Worm (Caenorhabditis elegans): ENCODE data around the gene ift-43.

ift-43 gene

ce11 chrII:5660736-5661734 is at the start of gene ift-43, which contains the start of gene mdt-26 (continued):
- TF ChIP-seq nhr-6 (tag; optimal IDR thresholded peaks at IDR 0.05), result no peak
- TF ChIP-seq ceh-62 (tag; optimal IDR thresholded peaks at IDR 0.05), result no peak
- peak; percentile 70 for TF ChIP-seq nhr-102 (tag; optimal IDR thresholded peaks at IDR 0.05)
- no peak for TF ChIP-seq dmd-9 (GFP tag; IDR thresholded peaks at IDR 0.05)
- TF ChIP-seq lin-38 (GFP tag; IDR thresholded peaks at IDR 0.05), result peak; percentile 66
- peak; percentile 63 for TF ChIP-seq fkh-10 (GFP tag; optimal IDR thresholded peaks at IDR 0.05)
- no peak for TF ChIP-seq unc-130 (GFP tag; optimal IDR thresholded peaks at IDR 0.05)
- no peak for TF ChIP-seq lin-1 (GFP tag; IDR thresholded peaks at IDR 0.05)
- no peak for TF ChIP-seq fos-1 (tag; optimal IDR thresholded peaks at IDR 0.05)
- peak; percentile 79 for TF ChIP-seq dve-1 (tag; optimal IDR thresholded peaks at IDR 0.05; ENCODE audit: insufficient read depth)

- TF ChIP-seq F49E8.2 (tag; optimal IDR thresholded peaks at IDR 0.05; ENCODE audit: borderline replicate concordance) (no peak), lin-39 (tag; optimal IDR thresholded peaks at IDR 0.05) (no peak), ceh-32 (tag; optimal IDR thresholded peaks at IDR 0.05; ENCODE audit: poor library complexity) (no peak), ztf-11 (tag; optimal IDR thresholded peaks at IDR 0.05) (no peak), nhr-102 (tag; optimal IDR thresholded peaks at IDR 0.05) (no peak), nhr-6 (tag; optimal IDR thresholded peaks at IDR 0.05) (no peak), unc-62 (GFP tag; optimal IDR thresholded peaks at IDR 0.05 in 1 of 2) (peak in 1 of 2 experiments; percentile 85), unc-62 (tag; optimal IDR thresholded peaks at IDR 0.05) (no peak), hlh-30 (tag; optimal IDR thresholded peaks at IDR 0.05; ENCODE audit: insufficient read depth) (no peak), daf-8 (GFP tag; IDR thresholded peaks at IDR 0.05) (no peak), T26A8.4 (GFP tag; IDR thresholded peaks at IDR 0.05) (no peak), Y5F2A.4 (GFP tag; optimal IDR thresholded peaks at IDR 0.05) (no peak), T20F7.1 (GFP tag; optimal IDR thresholded peaks at IDR 0.05) (no peak), fkh-10 (GFP tag; optimal IDR thresholded peaks at IDR 0.05) (peak; percentile 82), ces-1 (GFP tag; optimal IDR thresholded peaks at IDR 0.05) (peak; percentile 81), ctbp-1 (GFP tag; IDR thresholded peaks at IDR 0.05) (peak; percentile 48), hmg-1.1 (GFP tag; IDR thresholded peaks at IDR 0.05) (0 out of 2 replicates have a peak, but pooled peaks have one; percentile 24), nhr-77 (tag; optimal IDR thresholded peaks at IDR 0.05) (no peak), daf-19 (GFP tag; conservative IDR thresholded peaks at IDR 0.05) (no peak), rbr-2 (tag; optimal IDR thresholded peaks at IDR 0.05) (peak; percentile 18), sdz-12 (GFP tag; optimal IDR thresholded peaks at IDR 0.05) (no peak), duxl-1 (tag; optimal IDR thresholded peaks at IDR 0.05; ENCODE audit: poor library complexity) (no peak), aha-1 (tag) (no peak)
Measured at ce11 chrII:5708154-5708553, 47.6 kb upstream of the ift-43 start.

- TF ChIP-seq fkh-10 (GFP tag; optimal IDR thresholded peaks at IDR 0.05) (peak; percentile 5), ceh-32 (tag; optimal IDR thresholded peaks at IDR 0.05; ENCODE audit: poor library complexity) (no peak), unc-62 (GFP tag; optimal IDR thresholded peaks at IDR 0.05 in 1 of 2) (peak in 1 of 2 experiments; percentile 92), unc-62 (tag; optimal IDR thresholded peaks at IDR 0.05) (no peak)
Measured at ce11 chrII:5707532-5707931, 46.9 kb upstream of the ift-43 start, which contains the start of gene osta-2. TSS of gene osta-2 (plus strand) at chrII:5707691.

ce11 chrII:5704479-5704878 is 43.9 kb upstream of the ift-43 start:
- TF ChIP-seq nhr-102 (tag; optimal IDR thresholded peaks at IDR 0.05), result no peak
- TF ChIP-seq ztf-11 (tag; optimal IDR thresholded peaks at IDR 0.05), result no peak
- TF ChIP-seq hlh-11 (tag; optimal IDR thresholded peaks at IDR 0.05), result no peak
- no peak for TF ChIP-seq ceh-28 (tag; optimal IDR thresholded peaks at IDR 0.05)
- no peak for TF ChIP-seq egl-27 (tag; optimal IDR thresholded peaks at IDR 0.05)
- no peak for TF ChIP-seq ceh-62 (tag; optimal IDR thresholded peaks at IDR 0.05)
- no peak for TF ChIP-seq attf-4 (tag; optimal IDR thresholded peaks at IDR 0.05)
- no peak for TF ChIP-seq nhr-48 (tag; optimal IDR thresholded peaks at IDR 0.05)
- TF ChIP-seq mxl-3 (GFP tag; optimal IDR thresholded peaks at IDR 0.05), result peak; percentile 27
- no peak for TF ChIP-seq gei-8 (GFP tag; optimal IDR thresholded peaks at IDR 0.05)
- no peak for TF ChIP-seq fos-1 (tag; optimal IDR thresholded peaks at IDR 0.05)
- no peak for TF ChIP-seq pha-4 (GFP tag; IDR thresholded peaks at IDR 0.05)
- TF ChIP-seq pha-4 (tag; optimal IDR thresholded peaks at IDR 0.05), result no peak
- no peak for TF ChIP-seq lin-13 (GFP tag; optimal IDR thresholded peaks at IDR 0.05)
- no peak for TF ChIP-seq php-3 (GFP tag; IDR thresholded peaks at IDR 0.05)
- TF ChIP-seq unc-62 (GFP tag; optimal IDR thresholded peaks at IDR 0.05 in 1 of 2), result no peak
- TF ChIP-seq unc-62 (tag; optimal IDR thresholded peaks at IDR 0.05), result no peak
- peak in 1 of 2 experiments; percentile 14 for TF ChIP-seq lsy-2 (tag; optimal IDR thresholded peaks at IDR 0.05)
- TF ChIP-seq Y75B8A.6 (GFP tag; IDR thresholded peaks at IDR 0.05), result no peak
